Worm (Caenorhabditis elegans) whole organism, L4/young adult: ENCODE measurements around the gene toe-1.

Experiments used
- W03F9.2 ChIP-seq: fragments of 150-350 bp; optimal IDR thresholded peaks from 2 replicates; lab custom pipeline; 2014; ENCODE audit warnings: missing biosample characterization, missing genetic modification characterization
- dao-5 ChIP-seq: sonication (generic microtip); optimal IDR thresholded peaks from 2 replicates; lab custom pipeline; 2016; ENCODE audit warnings: missing genotype, missing genetic modification characterization, moderate library complexity, missing compliant biosample characterization
- him-1 ChIP-seq: sonication (generic microtip); optimal IDR thresholded peaks from 2 replicates; lab custom pipeline; 2016; ENCODE audit warnings: missing genotype, missing genetic modification reagents, missing genetic modification characterization, missing compliant biosample characterization

ce11 chrII:4462842-4463241 is 37.9 kb downstream of the toe-1 start:
- TF ChIP-seq him-1 = no peak
- TF ChIP-seq dao-5 (tag; lab: Kevin White, UChicago) = no peak
- no peak for TF ChIP-seq W03F9.2 (tag; lab: Kevin White, UChicago)
